Worm (Caenorhabditis elegans): ENCODE measurements around the gene kup-1.

Gene kup-1

DNA sequence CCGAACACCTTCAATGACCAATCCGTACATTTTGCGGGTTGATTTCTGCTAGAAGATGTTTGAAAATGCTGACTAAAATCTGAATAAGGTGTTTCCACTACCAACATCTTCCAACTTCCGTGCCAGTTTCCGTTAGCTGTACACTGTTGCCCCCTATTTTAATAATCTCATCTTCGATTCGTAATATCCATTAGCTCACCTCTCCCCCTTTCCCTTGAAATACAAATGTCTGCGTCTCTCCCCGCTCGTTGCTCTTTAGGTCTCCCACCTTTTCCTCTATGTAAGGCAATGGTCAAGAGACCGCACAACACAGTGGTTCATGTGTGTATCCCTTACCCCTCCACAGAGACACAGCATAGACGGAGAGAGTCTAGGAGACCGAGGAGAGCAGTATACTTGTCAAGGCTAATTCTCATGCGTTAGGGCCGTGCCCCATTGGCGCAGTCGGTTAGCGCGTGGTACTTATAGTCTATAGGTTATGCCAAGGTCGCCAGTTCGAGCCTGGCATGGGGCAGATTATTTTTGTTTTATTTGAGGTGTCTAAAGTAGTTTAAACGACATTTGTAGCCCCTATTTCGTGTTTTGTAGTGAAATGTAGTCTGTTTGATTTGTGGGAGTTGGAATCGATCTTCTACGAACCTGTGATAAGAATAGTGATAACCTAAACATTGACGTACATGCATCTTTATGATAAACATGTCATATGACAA is 38.8 kb downstream of the kup-1 start, which contains the start of gene gcy-33 (continued):
- TF ChIP-seq ceh-32 (tag; optimal IDR thresholded peaks at IDR 0.05; ENCODE audit: poor library complexity) (peak; percentile 38), nhr-25 (tag; optimal IDR thresholded peaks at IDR 0.05; ENCODE audit: borderline replicate concordance, insufficient read depth) (peak; percentile 82), lin-13 (GFP tag; optimal IDR thresholded peaks at IDR 0.05) (peak; percentile 66), nhr-76 (tag; optimal IDR thresholded peaks at IDR 0.05) (no peak), nhr-48 (tag; optimal IDR thresholded peaks at IDR 0.05) (peak; percentile 86), F37D6.2 (tag; optimal IDR thresholded peaks at IDR 0.05) (peak; percentile 32), aly-2 (tag; optimal IDR thresholded peaks at IDR 0.05) (no peak), mdt-29 (GFP tag; IDR thresholded peaks at IDR 0.05) (peak; percentile 89), nhr-41 (GFP tag; IDR thresholded peaks at IDR 0.05) (peak; percentile 83; the same call in 1 of the 2 replicates), aha-1 (tag) (peak; percentile 98), lin-15B (tag; optimal IDR thresholded peaks at IDR 0.05) (no peak), nhr-111 (GFP tag; optimal IDR thresholded peaks at IDR 0.05) (peak; percentile 93), nhr-6 (tag; optimal IDR thresholded peaks at IDR 0.05) (peak; percentile 97), dmd-6 (GFP tag; IDR thresholded peaks at IDR 0.05) (peak; percentile 89), saeg-2 (GFP tag; IDR thresholded peaks at IDR 0.05) (peak; percentile 72; the same call in 1 of the 2 replicates), zfp-3 (GFP tag; conservative IDR thresholded peaks at IDR 0.05) (peak; percentile 85), dpl-1 (GFP tag; optimal IDR thresholded peaks at IDR 0.05) (peak; percentile 58), daf-8 (GFP tag; IDR thresholded peaks at IDR 0.05) (no peak), cey-2 (tag; optimal IDR thresholded peaks at IDR 0.05; ENCODE audit: borderline replicate concordance, insufficient read depth) (no peak), ceh-82 (tag; optimal IDR thresholded peaks at IDR 0.05) (no peak), mdl-1 (tag; optimal IDR thresholded peaks at IDR 0.05) (peak; percentile 44 to 79), F49E8.2 (tag; optimal IDR thresholded peaks at IDR 0.05; ENCODE audit: borderline replicate concordance) (peak; percentile 56), madf-9 (GFP tag; conservative IDR thresholded peaks at IDR 0.05) (peak; percentile 91), gei-8 (GFP tag; optimal IDR thresholded peaks at IDR 0.05) (peak; percentile 92), spr-1 (tag; optimal IDR thresholded peaks at IDR 0.05) (peak; percentile 75), T20F7.1 (GFP tag; optimal IDR thresholded peaks at IDR 0.05) (peak; percentile 77), zag-1 (tag; optimal IDR thresholded peaks at IDR 0.05) (no peak), Y75B8A.6 (GFP tag; IDR thresholded peaks at IDR 0.05) (peak; percentile 42; the same call in 1 of the 2 replicates), Y105C5A.15 (GFP tag; IDR thresholded peaks at IDR 0.05) (peak; percentile 89), set-16 (GFP tag; IDR thresholded peaks at IDR 0.05) (no peak; the same call in 1 of the 2 replicates), D1046.2 (GFP tag; IDR thresholded peaks at IDR 0.05) (peak; percentile 84; the same call in 1 of the 2 replicates), ama-1 (optimal IDR thresholded peaks at IDR 0.05) (no peak), snpc-1.2 (GFP tag; IDR thresholded peaks at IDR 0.05) (peak; percentile 89), mes-2 (tag; optimal IDR thresholded peaks at IDR 0.05; ENCODE audit: poor library complexity, severe bottlenecking) (peak; percentile 88), hlh-30 (tag; optimal IDR thresholded peaks at IDR 0.05; ENCODE audit: insufficient read depth) (peak; percentile 89), pha-4 (GFP tag; IDR thresholded peaks at IDR 0.05) (peak; percentile 91), pha-4 (tag; optimal IDR thresholded peaks at IDR 0.05) (no peak), pqm-1 (tag; optimal IDR thresholded peaks at IDR 0.05) (no peak), nhr-42 (GFP tag; IDR thresholded peaks at IDR 0.05) (peak; percentile 77), lin-1 (GFP tag; IDR thresholded peaks at IDR 0.05) (peak; percentile 96), mxl-3 (GFP tag; optimal IDR thresholded peaks at IDR 0.05) (peak; percentile 62), unc-62 (GFP tag; optimal IDR thresholded peaks at IDR 0.05 in 1 of 2) (peak in 1 of 2 experiments; percentile 51), unc-62 (tag; optimal IDR thresholded peaks at IDR 0.05) (no peak), unc-39 (tag; optimal IDR thresholded peaks at IDR 0.05) (no peak), egl-27 (tag; optimal IDR thresholded peaks at IDR 0.05) (peak; percentile 24), dmd-8 (GFP tag; IDR thresholded peaks at IDR 0.05) (peak; percentile 73; the same call in 1 of the 2 replicates), duxl-1 (tag; optimal IDR thresholded peaks at IDR 0.05; ENCODE audit: poor library complexity) (peak; percentile 93), ZK546.5 (tag; optimal IDR thresholded peaks at IDR 0.05) (no peak), fos-1 (tag; optimal IDR thresholded peaks at IDR 0.05) (no peak)
